Worm (Caenorhabditis elegans) whole organism, L2 larva: Measurements from ENCODE around the gene C45B11.2.

Experiments used
- C34F6.9 ChIP-seq: fragments of 150-350 bp; optimal IDR thresholded peaks from 2 replicates; lab custom pipeline; 2014; ENCODE audit warnings: missing biosample characterization, missing genetic modification characterization
- F13H6.1 ChIP-seq: sonication (generic microtip); optimal IDR thresholded peaks from 2 replicates; lab custom pipeline; 2016; ENCODE audit warnings: missing genetic modification characterization, missing compliant biosample characterization
- R02D3.7 ChIP-seq: fragments of 150-350 bp; optimal IDR thresholded peaks from 2 replicates; lab custom pipeline; 2014; ENCODE audit warnings: missing biosample characterization, missing genetic modification characterization
- Y55F3AM.14 ChIP-seq: fragments of 200-800 bp; sonication (Bioruptor generic); optimal IDR thresholded peaks from 2 replicates; lab custom pipeline; 2018; ENCODE audit warnings: mild to moderate bottlenecking, missing genetic modification characterization, missing compliant biosample characterization
- ZK546.5 ChIP-seq: sonication (generic microtip); optimal IDR thresholded peaks from 2 replicates; lab custom pipeline; 2017; ENCODE audit warnings: missing biosample characterization, missing genetic modification characterization
- aly-2 ChIP-seq: fragments of 150-350 bp; optimal IDR thresholded peaks from 2 replicates; lab custom pipeline; 2014; ENCODE audit warnings: missing biosample characterization, missing genetic modification characterization
- ama-1 ChIP-seq: fragments of 150-350 bp; optimal IDR thresholded peaks from 2 replicates; lab custom pipeline; 2018; ENCODE audit warnings: inconsistent platforms
- blmp-1 ChIP-seq: sonication (generic microtip); optimal IDR thresholded peaks from 2 replicates; lab custom pipeline; 2017; ENCODE audit warnings: missing genetic modification characterization, mild to moderate bottlenecking, missing compliant biosample characterization, antibody characterized with exemption, moderate library complexity; ENCODE audit not compliant: insufficient read depth
- ceh-82 ChIP-seq: fragments of 150-350 bp; optimal IDR thresholded peaks from 2 replicates; lab custom pipeline; 2014; ENCODE audit warnings: missing biosample characterization, missing genetic modification characterization
- crh-2 ChIP-seq: sonication (generic microtip); optimal IDR thresholded peaks from 2 replicates; lab custom pipeline; 2017; ENCODE audit warnings: missing biosample characterization, missing genetic modification characterization
- egl-27 ChIP-seq: sonication (generic microtip); optimal IDR thresholded peaks from 3 replicates; lab custom pipeline; 2017; ENCODE audit warnings: missing biosample characterization, missing genetic modification reagents, missing genetic modification characterization
- elt-1 ChIP-seq: fragments of 150-350 bp; optimal IDR thresholded peaks from 2 replicates; lab custom pipeline; 2014; ENCODE audit warnings: missing biosample characterization, missing genetic modification characterization
- fos-1 ChIP-seq: fragments of 150-350 bp; optimal IDR thresholded peaks from 2 replicates; lab custom pipeline; 2014; ENCODE audit warnings: missing biosample characterization, missing genetic modification characterization
- gmeb-1 ChIP-seq: fragments of 150-350 bp; optimal IDR thresholded peaks from 2 replicates; lab custom pipeline; 2014; ENCODE audit warnings: missing biosample characterization, missing genetic modification characterization
- lin-11 ChIP-seq: fragments of 150-350 bp; sonication (generic microtip); optimal IDR thresholded peaks from 2 replicates; lab custom pipeline; 2014; ENCODE audit warnings: missing biosample characterization, missing genetic modification characterization, inconsistent platforms, mixed read lengths
- lin-13 ChIP-seq: fragments of 150-350 bp; optimal IDR thresholded peaks from 2 replicates; lab custom pipeline; 2014; ENCODE audit warnings: missing biosample characterization, missing genetic modification reagents, missing genetic modification characterization
- lin-39 ChIP-seq: fragments of 150-350 bp; optimal IDR thresholded peaks from 2 replicates; lab custom pipeline; 2014; ENCODE audit warnings: missing biosample characterization, missing genetic modification reagents, missing genetic modification characterization
- lsy-2 ChIP-seq, 2 experiments: fragments of 150-350 bp in 1 of 2; sonication (generic microtip) in 1 of 2; optimal IDR thresholded peaks; 2 replicates each; lab custom pipeline; 2014 to 2017; ENCODE audit warnings: missing biosample characterization in 2 of 2, missing genetic modification characterization in 2 of 2
- mdl-1 ChIP-seq, 2 experiments: fragments of 150-350 bp in 1 of 2; sonication (generic microtip) in 1 of 2; optimal IDR thresholded peaks; 2 replicates each; lab custom pipeline; 2017; ENCODE audit warnings: missing biosample characterization in 2 of 2, missing genetic modification characterization in 2 of 2
- nhr-10 ChIP-seq: sonication (generic microtip); optimal IDR thresholded peaks from 2 replicates; lab custom pipeline; 2017; ENCODE audit warnings: missing biosample characterization, missing genetic modification characterization
- nhr-12 ChIP-seq: fragments of 150-350 bp; optimal IDR thresholded peaks from 2 replicates; lab custom pipeline; 2014; ENCODE audit warnings: missing biosample characterization, missing genetic modification characterization
- nhr-21 ChIP-seq: fragments of 150-350 bp; optimal IDR thresholded peaks from 2 replicates; lab custom pipeline; 2014; ENCODE audit warnings: missing biosample characterization, missing genetic modification characterization
- nhr-23 ChIP-seq: fragments of 150-350 bp; optimal IDR thresholded peaks from 2 replicates; lab custom pipeline; 2014; ENCODE audit warnings: missing biosample characterization, missing genetic modification reagents, missing genetic modification characterization
- nhr-237 ChIP-seq: fragments of 150-350 bp; optimal IDR thresholded peaks from 2 replicates; lab custom pipeline; 2014; ENCODE audit warnings: missing biosample characterization, missing genetic modification characterization
- nhr-25 ChIP-seq: fragments of 150-350 bp; sonication (generic microtip); optimal IDR thresholded peaks from 3 replicates; lab custom pipeline; 2014; ENCODE audit warnings: missing biosample characterization, missing genetic modification characterization
- nhr-6 ChIP-seq: fragments of 150-350 bp; optimal IDR thresholded peaks from 2 replicates; lab custom pipeline; 2014; ENCODE audit warnings: missing biosample characterization, missing genetic modification characterization
- nhr-77 ChIP-seq: fragments of 150-350 bp; optimal IDR thresholded peaks from 2 replicates; lab custom pipeline; 2014; ENCODE audit warnings: missing biosample characterization, missing genetic modification characterization
- peb-1 ChIP-seq: fragments of 150-350 bp; optimal IDR thresholded peaks from 2 replicates; lab custom pipeline; 2014; ENCODE audit warnings: missing biosample characterization, missing genetic modification characterization
- skn-1 ChIP-seq: sonication (generic microtip); optimal IDR thresholded peaks from 2 replicates; lab custom pipeline; 2017; ENCODE audit warnings: missing biosample characterization, missing genetic modification characterization
- sma-3 ChIP-seq: sonication (generic microtip); optimal IDR thresholded peaks from 2 replicates; lab custom pipeline; 2016; ENCODE audit warnings: missing genetic modification reagents, missing genetic modification characterization, missing compliant biosample characterization
- sma-9 ChIP-seq, 2 experiments: fragments of 150-350 bp in 1 of 2; sonication (generic microtip) in 1 of 2; optimal IDR thresholded peaks; 2 replicates each; lab custom pipeline; 2014 to 2016; ENCODE audit warnings: missing genetic modification characterization in 2 of 2, mild to moderate bottlenecking in 1 of 2, missing biosample characterization in 1 of 2, missing compliant biosample characterization in 1 of 2, missing genetic modification reagents in 1 of 2, moderate library complexity in 1 of 2
- snpc-4 ChIP-seq: fragments of 150-350 bp; optimal IDR thresholded peaks from 2 replicates; lab custom pipeline; 2014; ENCODE audit warnings: missing biosample characterization, missing genetic modification characterization
- unc-39 ChIP-seq: fragments of 150-350 bp; optimal IDR thresholded peaks from 2 replicates; lab custom pipeline; 2014; ENCODE audit warnings: missing biosample characterization, missing genetic modification characterization
- unc-55 ChIP-seq: fragments of 150-350 bp; sonication (generic microtip); optimal IDR thresholded peaks from 3 replicates; lab custom pipeline; 2014; ENCODE audit warnings: missing biosample characterization, missing genetic modification reagents, missing genetic modification characterization
- unc-62 ChIP-seq: fragments of 150-350 bp; optimal IDR thresholded peaks from 2 replicates; lab custom pipeline; 2014; ENCODE audit warnings: missing biosample characterization, missing genetic modification reagents, missing genetic modification characterization
- ztf-1 ChIP-seq: fragments of 200-800 bp; sonication (Bioruptor generic); conservative IDR thresholded peaks from 2 replicates; pipeline ENCODE4 v1.3.6; 2022; ENCODE audit warnings: missing genetic modification characterization, missing compliant biosample characterization
- ztf-11 ChIP-seq: sonication (generic microtip); optimal IDR thresholded peaks from 2 replicates; lab custom pipeline; 2017; ENCODE audit warnings: missing biosample characterization, missing genetic modification characterization

Gene C45B11.2

DNA sequence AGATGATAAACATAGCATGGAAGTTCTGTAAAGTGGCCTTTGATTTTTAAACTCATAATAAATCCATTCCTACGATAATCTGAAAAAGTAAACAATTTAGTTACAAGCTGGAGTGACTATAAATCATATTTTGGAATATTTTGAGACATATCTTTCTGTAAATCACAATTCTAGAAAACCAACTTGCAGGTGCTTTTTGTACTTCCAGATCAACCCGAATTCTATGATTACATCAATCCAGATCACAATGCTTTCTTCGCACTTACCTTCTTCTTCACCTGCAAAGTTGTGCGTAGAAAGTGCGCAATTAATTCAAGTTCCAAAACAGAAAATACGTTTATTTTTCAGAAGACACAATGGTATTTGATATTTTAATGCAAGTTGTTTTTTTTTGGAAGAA is 27.8 kb upstream of the C45B11.2 start:
- no peak for TF ChIP-seq ceh-82

DNA sequence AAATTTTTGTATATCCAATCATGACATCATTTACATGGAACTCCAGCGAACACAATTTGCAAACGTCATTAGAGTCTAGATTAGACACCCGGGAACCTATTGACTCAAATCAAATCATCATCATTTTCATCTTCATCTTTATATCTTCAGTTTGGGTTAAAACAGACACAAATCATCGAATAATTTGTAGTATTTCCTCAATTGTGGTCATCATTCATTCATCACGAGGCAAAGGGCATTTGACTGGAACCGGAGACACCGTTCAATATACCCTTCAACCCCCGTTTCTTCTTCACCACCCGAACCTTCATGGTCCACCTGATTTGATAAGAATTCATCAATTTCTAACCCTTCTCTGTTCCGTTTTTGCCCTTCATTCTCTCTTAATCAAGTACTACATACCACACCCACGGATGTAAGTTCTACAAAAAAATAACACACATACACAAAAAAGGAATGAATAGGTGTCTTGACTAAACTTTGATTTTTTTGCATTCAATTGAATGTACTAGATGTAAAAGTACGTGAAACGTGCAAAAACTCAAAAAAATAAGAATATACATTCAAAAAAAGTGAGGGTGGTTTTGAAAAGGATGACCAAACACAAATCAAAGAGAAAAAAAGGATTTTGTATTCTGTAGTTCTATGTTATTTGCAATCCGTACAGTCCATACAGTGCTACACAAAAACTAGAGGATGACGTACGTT is 25.5 kb upstream of the C45B11.2 start:
- TF ChIP-seq sma-9 (GFP tag; optimal IDR thresholded peaks at IDR 0.05; lab: Kevin White, UChicago) (peak; percentile 69), sma-9 (tag; optimal IDR thresholded peaks at IDR 0.05; lab: Kevin White, UChicago) (no peak), R02D3.7 (tag; lab: Kevin White, UChicago) (no peak), sma-3 (GFP tag; lab: Kevin White, UChicago) (peak; percentile 57)

ce11 chrV:11022817-11023216 is 19.7 kb upstream of the C45B11.2 start, which contains the start of the genes C13G3.12 and hot-6:
Gene C13G3.12 (minus strand): TSS chrV:11022917.
Gene hot-6 (minus strand): TSS chrV:11022937.
- TF ChIP-seq crh-2 (tag; lab: Kevin White, UChicago) = no peak
- TF ChIP-seq nhr-25 (tag; lab: Kevin White, UChicago) = no peak
- no peak for TF ChIP-seq peb-1 (tag; lab: Kevin White, UChicago)
- no peak for TF ChIP-seq unc-62
- no peak for TF ChIP-seq aly-2
- TF ChIP-seq nhr-237 (tag; lab: Kevin White, UChicago) = no peak
- TF ChIP-seq elt-1 (tag; lab: Kevin White, UChicago) = no peak
- TF ChIP-seq lin-39 (tag; lab: Kevin White, UChicago) = no peak
- TF ChIP-seq ztf-1 (GFP tag; lab: Robert Waterston, UW) = no peak
- no peak for TF ChIP-seq Y55F3AM.14 (GFP tag; lab: Kevin White, UChicago)
- no peak for TF ChIP-seq ZK546.5 (tag; lab: Kevin White, UChicago)
- TF ChIP-seq ama-1 = no peak
- TF ChIP-seq nhr-77 (tag; lab: Kevin White, UChicago) = no peak
- TF ChIP-seq nhr-21 (tag; lab: Kevin White, UChicago) = no peak
- no peak for TF ChIP-seq lin-11 (tag; lab: Kevin White, UChicago)
- TF ChIP-seq nhr-12 (tag; lab: Kevin White, UChicago) = no peak
- TF ChIP-seq sma-3 (GFP tag; lab: Kevin White, UChicago) = no peak
- no peak for TF ChIP-seq nhr-23 (tag; lab: Kevin White, UChicago)

DNA sequence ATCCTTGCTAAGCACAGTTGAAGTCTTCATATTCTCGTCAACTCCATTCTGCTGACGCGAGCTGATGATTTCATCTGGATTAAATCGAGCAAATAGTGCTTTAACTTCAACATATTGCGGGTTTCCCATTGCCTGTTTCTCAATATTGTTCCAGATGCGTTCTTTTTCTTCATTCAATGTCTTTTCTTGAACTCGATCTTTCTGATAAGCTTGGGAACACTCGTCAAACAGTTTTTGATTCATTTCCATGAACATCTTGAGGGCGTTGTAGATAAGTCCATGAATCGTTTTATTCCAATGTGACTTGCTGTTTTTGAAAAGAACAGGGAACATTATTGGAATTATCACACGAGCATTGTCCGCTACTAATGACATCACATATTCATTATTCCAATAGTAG is 14.8 kb upstream of the C45B11.2 start:
- TF ChIP-seq mdl-1 (tag; optimal IDR thresholded peaks at IDR 0.05; lab: Kevin White, UChicago) (no peak), nhr-25 (tag; lab: Kevin White, UChicago) (no peak), elt-1 (tag; lab: Kevin White, UChicago) (no peak), C34F6.9 (no peak), egl-27 (tag; lab: Kevin White, UChicago) (no peak), lsy-2 (tag; optimal IDR thresholded peaks at IDR 0.05; lab: Kevin White, UChicago) (no peak), blmp-1 (tag; lab: Kevin White, UChicago) (no peak), snpc-4 (tag; lab: Kevin White, UChicago) (no peak), ZK546.5 (tag; lab: Kevin White, UChicago) (no peak), fos-1 (tag; lab: Kevin White, UChicago) (no peak), aly-2 (no peak), nhr-23 (tag; lab: Kevin White, UChicago) (no peak), unc-39 (tag; lab: Kevin White, UChicago) (no peak), ztf-11 (tag; lab: Kevin White, UChicago) (no peak)

DNA sequence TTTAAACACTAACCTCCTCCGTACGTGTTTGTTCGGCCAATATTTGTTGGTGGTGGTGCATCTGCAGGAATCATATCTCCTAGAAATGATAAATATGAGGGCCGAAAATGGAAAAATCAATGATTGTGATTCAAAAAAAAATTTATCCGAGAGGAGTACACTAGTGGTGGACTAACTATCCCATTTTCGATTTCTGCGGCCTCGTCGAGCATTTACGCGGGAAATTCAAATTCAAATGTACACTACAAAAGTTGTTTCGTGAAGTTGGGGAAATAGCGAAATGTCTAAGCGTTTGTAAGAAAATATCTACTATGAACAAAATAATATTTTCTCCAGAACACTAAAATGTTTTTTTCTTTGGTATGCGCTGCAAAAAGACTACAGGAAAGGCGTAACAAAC is 13.2 kb upstream of the C45B11.2 start:
- TF ChIP-seq nhr-6 (tag; lab: Kevin White, UChicago) = peak; percentile 17
- no peak for TF ChIP-seq elt-1 (tag; lab: Kevin White, UChicago)
- peak; percentile 94 for TF ChIP-seq gmeb-1 (tag; lab: Kevin White, UChicago)
- TF ChIP-seq skn-1 (tag; lab: Kevin White, UChicago) = no peak
- peak in 1 of 2 experiments; percentile 70 for TF ChIP-seq lsy-2 (tag; optimal IDR thresholded peaks at IDR 0.05; lab: Kevin White, UChicago)
- TF ChIP-seq C34F6.9 = peak; percentile 43
- peak; percentile 70 for TF ChIP-seq crh-2 (tag; lab: Kevin White, UChicago)
- peak; percentile 79 for TF ChIP-seq unc-55 (GFP tag; lab: Kevin White, UChicago)
- TF ChIP-seq blmp-1 (tag; lab: Kevin White, UChicago) = no peak
- peak; percentile 75 for TF ChIP-seq sma-3 (GFP tag; lab: Kevin White, UChicago)
- TF ChIP-seq lin-13 (GFP tag; lab: Kevin White, UChicago) = peak; percentile 20
- peak; percentile 57 for TF ChIP-seq F13H6.1
- peak; percentile 73 for TF ChIP-seq sma-9 (GFP tag; optimal IDR thresholded peaks at IDR 0.05; lab: Kevin White, UChicago)
- no peak for TF ChIP-seq sma-9 (tag; optimal IDR thresholded peaks at IDR 0.05; lab: Kevin White, UChicago)
- no peak for TF ChIP-seq snpc-4 (tag; lab: Kevin White, UChicago)
- TF ChIP-seq ceh-82 = no peak
- no peak for TF ChIP-seq mdl-1 (tag; optimal IDR thresholded peaks at IDR 0.05; lab: Kevin White, UChicago)
- peak; percentile 24 for TF ChIP-seq fos-1 (tag; lab: Kevin White, UChicago)
- peak; percentile 16 for TF ChIP-seq nhr-10 (tag; lab: Kevin White, UChicago)
- no peak for TF ChIP-seq nhr-25 (tag; lab: Kevin White, UChicago)
